Worm (Caenorhabditis elegans): ENCODE results near the gene srh-52.

Gene srh-52

ce11 chrV:15404859-15405258, 28.7 kb upstream of the srh-52 start, which contains the start of gene srh-258:
srh-258 (plus strand) TSS chrV:15405159.
- TF ChIP-seq snpc-1.3 (tag; optimal IDR thresholded peaks at IDR 0.05; ENCODE audit: insufficient read depth), result no peak
- TF ChIP-seq B0336.3 (GFP tag; IDR thresholded peaks at IDR 0.05), result no peak
- TF ChIP-seq ceh-79 (tag; optimal IDR thresholded peaks at IDR 0.05), result no peak
- TF ChIP-seq aptf-3 (GFP tag; IDR thresholded peaks at IDR 0.05), result no peak
- TF ChIP-seq rec-8 (tag; optimal IDR thresholded peaks at IDR 0.05), result no peak

- TF ChIP-seq lin-40 (tag; optimal IDR thresholded peaks at IDR 0.05) (no peak), ekl-4 (GFP tag; IDR thresholded peaks at IDR 0.05) (no peak), ama-1 (optimal IDR thresholded peaks at IDR 0.05) (no peak), ama-1 (GFP tag; optimal IDR thresholded peaks at IDR 0.05) (no peak), ceh-100 (GFP tag; IDR thresholded peaks at IDR 0.05) (no peak), cebp-1 (GFP tag; IDR thresholded peaks at IDR 0.05) (no peak), cebp-1 (tag; optimal IDR thresholded peaks at IDR 0.05) (no peak), lsl-1 (GFP tag; optimal IDR thresholded peaks at IDR 0.05) (no peak), F57A8.1 (GFP tag; optimal IDR thresholded peaks at IDR 0.05) (no peak), nhr-120 (GFP tag; IDR thresholded peaks at IDR 0.05) (no peak), rec-8 (tag; optimal IDR thresholded peaks at IDR 0.05) (no peak), dox-1 (GFP tag; IDR thresholded peaks at IDR 0.05) (no peak), pbrm-1 (GFP tag; IDR thresholded peaks at IDR 0.05) (no peak), ztf-22 (GFP tag; optimal IDR thresholded peaks at IDR 0.05) (no peak), let-607 (tag; optimal IDR thresholded peaks at IDR 0.05) (no peak), tlf-1 (GFP tag; optimal IDR thresholded peaks at IDR 0.05) (no peak), C06A6.2 (GFP tag; conservative IDR thresholded peaks at IDR 0.05) (no peak), F37B4.10 (GFP tag; IDR thresholded peaks at IDR 0.05) (no peak), T26A5.8 (tag; optimal IDR thresholded peaks at IDR 0.05) (no peak), Y79H2A.3 (GFP tag; conservative IDR thresholded peaks at IDR 0.05) (no peak), hlh-12 (tag; optimal IDR thresholded peaks at IDR 0.05) (no peak), F33H1.4 (GFP tag; IDR thresholded peaks at IDR 0.05) (no peak)
Measured at ce11 chrV:15401856-15402314, 25.8 kb upstream of the srh-52 start, which contains the start of gene fbxa-135. fbxa-135 (plus strand) TSS chrV:15402264.

ce11 chrV:15399691-15400377, 23.7 kb upstream of the srh-52 start, which contains the start of the genes T06E6.15 and sri-7:
T06E6.15 (minus strand) TSS chrV:15399791.
sri-7 (plus strand) TSS chrV:15400327.
- TF ChIP-seq lag-1 (GFP tag; IDR thresholded peaks at IDR 0.05), result no peak
- no peak for TF ChIP-seq madf-10 (tag; optimal IDR thresholded peaks at IDR 0.05)
- TF ChIP-seq B0035.1 (tag; optimal IDR thresholded peaks at IDR 0.05), result no peak
- TF ChIP-seq nhr-90 (tag; optimal IDR thresholded peaks at IDR 0.05), result no peak
- TF ChIP-seq hrde-1 (tag; optimal IDR thresholded peaks at IDR 0.05; ENCODE audit: borderline replicate concordance), result no peak
- TF ChIP-seq mes-4 (tag; optimal IDR thresholded peaks at IDR 0.05), result no peak
- TF ChIP-seq tlf-1 (GFP tag; optimal IDR thresholded peaks at IDR 0.05), result no peak
- TF ChIP-seq hmg-20 (GFP tag; IDR thresholded peaks at IDR 0.05), result no peak
- no peak for TF ChIP-seq dox-1 (GFP tag; IDR thresholded peaks at IDR 0.05)
- TF ChIP-seq F52B5.7 (tag; optimal IDR thresholded peaks at IDR 0.05), result no peak
- TF ChIP-seq gei-17 (GFP tag; optimal IDR thresholded peaks at IDR 0.05), result no peak
- no peak for TF ChIP-seq lsy-27 (tag; optimal IDR thresholded peaks at IDR 0.05; ENCODE audit: borderline replicate concordance, insufficient read depth)
- TF ChIP-seq K11D2.4 (GFP tag; IDR thresholded peaks at IDR 0.05), result no peak
- TF ChIP-seq ekl-4 (GFP tag; IDR thresholded peaks at IDR 0.05), result no peak
- TF ChIP-seq snpc-1.3 (tag; optimal IDR thresholded peaks at IDR 0.05; ENCODE audit: insufficient read depth), result no peak
- TF ChIP-seq ets-4 (GFP tag; optimal IDR thresholded peaks at IDR 0.05), result no peak
- TF ChIP-seq efl-1 (GFP tag; optimal IDR thresholded peaks at IDR 0.05), result no peak
- no peak for TF ChIP-seq sptf-2 (GFP tag; optimal IDR thresholded peaks at IDR 0.05)

All from whole organism, young adult.